Worm (Caenorhabditis elegans): ENCODE results near the gene W03C9.6.

DNA sequence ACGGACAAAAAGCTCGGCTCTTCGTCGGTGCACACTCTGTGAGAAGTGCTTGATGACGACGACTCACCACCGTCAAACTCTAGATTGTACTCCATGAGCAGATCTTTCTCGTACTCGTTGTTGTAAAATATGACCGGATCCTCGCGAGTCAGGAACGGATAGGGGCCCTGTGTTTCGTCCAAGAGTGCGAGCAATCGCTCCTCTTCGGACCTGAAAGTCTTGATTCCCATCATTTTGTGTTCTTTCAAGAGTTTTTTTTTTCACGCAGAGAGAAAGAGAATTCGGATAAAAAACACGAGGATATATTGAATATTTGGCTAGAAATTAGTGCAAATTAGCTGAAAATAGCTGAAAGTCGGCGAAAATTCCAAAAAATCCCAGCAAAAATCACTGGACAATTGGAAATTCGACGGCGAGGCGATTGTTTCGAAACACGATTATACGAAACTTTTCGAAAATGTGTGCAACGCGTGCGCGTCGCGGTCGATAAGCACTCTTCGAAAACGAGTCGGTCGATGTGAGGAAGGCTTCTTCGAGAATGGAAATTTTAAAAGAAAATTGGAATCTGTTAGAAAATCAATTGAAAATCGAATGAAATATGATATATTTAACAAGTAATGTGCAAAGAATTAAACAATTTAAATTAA, 25.3 kb downstream of the W03C9.6 start, which contains the start of the genes ash-2 and Y17G7B.20:
- no peak for TF ChIP-seq F13H6.1 (tag; optimal IDR thresholded peaks at IDR 0.05)
- TF ChIP-seq pqm-1 (tag; optimal IDR thresholded peaks at IDR 0.05) = no peak
